Worm (Caenorhabditis elegans) whole organism, mixed stage, embryonic: Measurements from ENCODE around the gene skr-15.

Experiments used
- ceh-43 ChIP-seq: fragments of 200-800 bp; sonication (Bioruptor generic); optimal IDR thresholded peaks from 2 replicates; lab custom pipeline; 2018; ENCODE audit warnings: mild to moderate bottlenecking, missing genetic modification characterization, moderate library complexity, missing compliant biosample characterization
- elt-1 ChIP-seq: sonication (generic microtip); optimal IDR thresholded peaks from 2 replicates; lab custom pipeline; 2017; ENCODE audit warnings: missing genetic modification characterization, mild to moderate bottlenecking, missing compliant biosample characterization, antibody characterized with exemption, moderate library complexity, borderline replicate concordance; ENCODE audit not compliant: insufficient read depth
- nhr-12 ChIP-seq: fragments of 150-350 bp; optimal IDR thresholded peaks from 2 replicates; lab custom pipeline; 2014; ENCODE audit warnings: missing biosample characterization, missing genetic modification characterization
- tbx-8 ChIP-seq: fragments of 200-800 bp; sonication (Bioruptor generic); optimal IDR thresholded peaks from 2 replicates; lab custom pipeline; 2018; ENCODE audit warnings: mild to moderate bottlenecking, missing genetic modification characterization, moderate library complexity, missing compliant biosample characterization
- unc-62 ChIP-seq: fragments of 150-350 bp; optimal IDR thresholded peaks from 2 replicates; lab custom pipeline; 2014; ENCODE audit warnings: missing biosample characterization, missing genetic modification reagents, missing genetic modification characterization
- ztf-11 ChIP-seq: fragments of 150-350 bp; optimal IDR thresholded peaks from 2 replicates; lab custom pipeline; 2014; ENCODE audit warnings: missing biosample characterization, missing genetic modification characterization

ce11 chrII:3850655-3851054 is 26.7 kb downstream of the skr-15 start, which contains the start of gene nhr-72:
- TF ChIP-seq nhr-12 (no peak), ztf-11 (tag; lab: Kevin White, UChicago) (no peak), ceh-43 (no peak), elt-1 (tag; lab: Kevin White, UChicago) (no peak), tbx-8 (GFP tag; lab: Kevin White, UChicago) (no peak), unc-62 (GFP tag; lab: Kevin White, UChicago) (no peak)
